Fruit fly (Drosophila melanogaster) whole organism, embryonic: ENCODE results near the gene Prim2.

Source experiments
- ATbp ChIP-seq: fragments of 200-800 bp; sonication (Bioruptor generic); optimal IDR thresholded peaks from 2 replicates; lab custom pipeline; 2017; ENCODE audit warnings: missing biosample characterization, mild to moderate bottlenecking, missing genetic modification characterization, missing genetic modification reagents
- B-H1 ChIP-seq: fragments of 200-800 bp; sonication (Bioruptor generic); IDR thresholded peaks from 3 replicates; pipeline ENCODE4 v1.3.6; 2022; ENCODE audit warnings: missing biosample characterization, missing genetic modification characterization
- CG10147 ChIP-seq: fragments of 200-800 bp; sonication (Bioruptor generic); optimal IDR thresholded peaks from 2 replicates; lab custom pipeline; 2019; ENCODE audit warnings: missing biosample characterization, mild to moderate bottlenecking, missing genetic modification characterization, moderate library complexity
- CG10654 ChIP-seq: fragments of 200-800 bp; sonication (Bioruptor generic); optimal IDR thresholded peaks from 2 replicates; lab custom pipeline; 2016; ENCODE audit warnings: missing biosample characterization, missing genetic modification characterization
- CG11560 ChIP-seq: fragments of 200-800 bp; sonication (Bioruptor generic); IDR thresholded peaks from 3 replicates; pipeline ENCODE4 v1.3.6; 2022; ENCODE audit warnings: missing biosample characterization, missing genetic modification characterization
- CG11696 ChIP-seq: fragments of 200-800 bp; sonication (Bioruptor generic); IDR thresholded peaks from 2 replicates; pipeline ENCODE4 v1.3.6; 2022; ENCODE audit warnings: missing biosample characterization, missing genetic modification characterization
- CG11723 ChIP-seq: fragments of 200-800 bp; sonication (Bioruptor generic); optimal IDR thresholded peaks from 2 replicates; lab custom pipeline; 2017; ENCODE audit warnings: missing biosample characterization, mild to moderate bottlenecking, missing genetic modification characterization
- CG12219 ChIP-seq: fragments of 200-800 bp; sonication (Bioruptor generic); optimal IDR thresholded peaks from 3 replicates; lab custom pipeline; 2018; ENCODE audit warnings: missing biosample characterization, mild to moderate bottlenecking, missing genetic modification characterization
- CG13424 ChIP-seq: fragments of 200-800 bp; sonication (Bioruptor generic); optimal IDR thresholded peaks from 2 replicates; lab custom pipeline; 2019; ENCODE audit warnings: missing biosample characterization, mild to moderate bottlenecking, missing genetic modification characterization, moderate library complexity
- CG13624 ChIP-seq: fragments of 200-800 bp; sonication (Bioruptor generic); optimal IDR thresholded peaks from 2 replicates; lab custom pipeline; 2016; ENCODE audit warnings: missing biosample characterization, missing genetic modification characterization
- CG15269 ChIP-seq: fragments of 200-800 bp; sonication (Bioruptor generic); optimal IDR thresholded peaks from 2 replicates; lab custom pipeline; 2018; ENCODE audit warnings: missing biosample characterization, mild to moderate bottlenecking, missing genetic modification characterization, moderate library complexity
- CG1603 ChIP-seq: fragments of 200-800 bp; sonication (Bioruptor generic); optimal IDR thresholded peaks from 2 replicates; lab custom pipeline; 2019; ENCODE audit warnings: missing biosample characterization, mild to moderate bottlenecking, missing genetic modification characterization, moderate library complexity
- CG1647 ChIP-seq: fragments of 200-800 bp; sonication (Bioruptor generic); optimal IDR thresholded peaks from 3 replicates; lab custom pipeline; 2016; ENCODE audit warnings: missing biosample characterization, missing genetic modification characterization
- CG16779 ChIP-seq: fragments of 200-800 bp; sonication (Bioruptor generic); IDR thresholded peaks from 2 replicates; pipeline ENCODE4 v1.3.6; 2022; ENCODE audit warnings: missing biosample characterization, missing genetic modification characterization
- CG17802 ChIP-seq: fragments of 200-800 bp; sonication (Bioruptor generic); optimal IDR thresholded peaks from 2 replicates; lab custom pipeline; 2018; ENCODE audit warnings: missing biosample characterization, mild to moderate bottlenecking, missing genetic modification characterization, moderate library complexity
- CG2712 ChIP-seq: fragments of 200-800 bp; optimal IDR thresholded peaks from 3 replicates; lab custom pipeline; 2019; ENCODE audit warnings: missing biosample characterization, mild to moderate bottlenecking, missing genetic modification characterization, moderate library complexity
- CG30020 ChIP-seq: fragments of 200-800 bp; optimal IDR thresholded peaks from 2 replicates; lab custom pipeline; 2019; ENCODE audit warnings: missing biosample characterization, mild to moderate bottlenecking, missing genetic modification characterization, moderate library complexity
- CG31365 ChIP-seq: fragments of 200-800 bp; sonication (Bioruptor generic); optimal IDR thresholded peaks from 2 replicates; lab custom pipeline; 2018; ENCODE audit warnings: missing biosample characterization, mild to moderate bottlenecking, missing genetic modification characterization
- CG33557 ChIP-seq: fragments of 200-800 bp; sonication (Bioruptor generic); optimal IDR thresholded peaks from 2 replicates; lab custom pipeline; 2019; ENCODE audit warnings: missing biosample characterization, mild to moderate bottlenecking, missing genetic modification characterization, moderate library complexity
- CG42726 ChIP-seq: fragments of 200-800 bp; sonication (Bioruptor generic); IDR thresholded peaks from 2 replicates; pipeline ENCODE4 v1.3.6; 2022; ENCODE audit warnings: missing biosample characterization, missing genetic modification characterization; ENCODE audit not compliant: partially characterized antibody
- CG7987 ChIP-seq: fragments of 200-800 bp; sonication (Bioruptor generic); optimal IDR thresholded peaks from 2 replicates; lab custom pipeline; 2018; ENCODE audit warnings: missing biosample characterization, mild to moderate bottlenecking, missing genetic modification characterization, moderate library complexity
- CG8388 ChIP-seq: fragments of 200-800 bp; sonication (Bioruptor generic); optimal IDR thresholded peaks from 2 replicates; lab custom pipeline; 2019; ENCODE audit warnings: missing biosample characterization, mild to moderate bottlenecking, missing genetic modification characterization, moderate library complexity
- CG9215 ChIP-seq: fragments of 200-800 bp; sonication (Bioruptor generic); IDR thresholded peaks from 2 replicates; pipeline ENCODE4 v1.3.6; 2022; ENCODE audit warnings: missing biosample characterization, missing genetic modification characterization
- CkIIα-i1 ChIP-seq: fragments of 200-800 bp; sonication (Bioruptor generic); IDR thresholded peaks from 2 replicates; pipeline ENCODE4 v1.3.6; 2022; ENCODE audit warnings: missing biosample characterization, missing genetic modification characterization
- Elba2 ChIP-seq: fragments of 200-800 bp; sonication (Bioruptor generic); optimal IDR thresholded peaks from 3 replicates; lab custom pipeline; 2016; ENCODE audit warnings: missing biosample characterization, missing genetic modification characterization
- Ets97D ChIP-seq: fragments of 200-800 bp; sonication (Bioruptor generic); optimal IDR thresholded peaks from 3 replicates; lab custom pipeline; 2016; ENCODE audit warnings: missing biosample characterization, missing genetic modification characterization
- Fer3 ChIP-seq: fragments of 200-800 bp; sonication (Bioruptor generic); optimal IDR thresholded peaks from 2 replicates; lab custom pipeline; 2018; ENCODE audit warnings: missing biosample characterization, mild to moderate bottlenecking, missing genetic modification characterization, moderate library complexity
- Hmr ChIP-seq: fragments of 200-800 bp; sonication (Bioruptor generic); optimal IDR thresholded peaks from 3 replicates; lab custom pipeline; 2017; ENCODE audit warnings: mild to moderate bottlenecking, missing biosample characterization, missing genetic modification reagents, missing genetic modification characterization
- Nf-YB ChIP-seq: fragments of 200-800 bp; sonication (Bioruptor generic); optimal IDR thresholded peaks from 3 replicates; lab custom pipeline; 2019; ENCODE audit warnings: missing biosample characterization, mild to moderate bottlenecking, missing genetic modification characterization, moderate library complexity
- Sry-δ ChIP-seq: fragments of 200-800 bp; sonication (Bioruptor generic); optimal IDR thresholded peaks from 2 replicates; lab custom pipeline; 2016; ENCODE audit warnings: missing biosample characterization, missing genetic modification characterization
- az2 ChIP-seq: fragments of 200-800 bp; sonication (Bioruptor generic); optimal IDR thresholded peaks from 3 replicates; lab custom pipeline; 2016; ENCODE audit warnings: missing biosample characterization, missing genetic modification characterization
- bigmax ChIP-seq: fragments of 200-800 bp; sonication (Bioruptor generic); optimal IDR thresholded peaks from 2 replicates; lab custom pipeline; 2018; ENCODE audit warnings: missing biosample characterization, mild to moderate bottlenecking, missing genetic modification characterization
- cato ChIP-seq: fragments of 200-800 bp; sonication (Bioruptor generic); optimal IDR thresholded peaks from 2 replicates; lab custom pipeline; 2016; ENCODE audit warnings: missing biosample characterization, missing genetic modification characterization, borderline replicate concordance
- crp ChIP-seq, 2 experiments: fragments of 200-800 bp; sonication (Bioruptor generic); optimal IDR thresholded peaks; 2 replicates in 1 of 2; 3 replicates in 1 of 2; lab custom pipeline; 2017; ENCODE audit warnings: missing biosample characterization in 2 of 2, missing genetic modification characterization in 2 of 2, mild to moderate bottlenecking in 1 of 2, moderate library complexity in 1 of 2
- dan ChIP-seq: fragments of 200-800 bp; sonication (Bioruptor generic); IDR thresholded peaks from 2 replicates; pipeline ENCODE4 v1.3.6; 2022; ENCODE audit warnings: missing biosample characterization, missing genetic modification characterization
- ftz-f1 ChIP-seq: fragments of 200-800 bp; sonication (Bioruptor generic); optimal IDR thresholded peaks from 2 replicates; lab custom pipeline; 2016; ENCODE audit warnings: missing biosample characterization, missing genetic modification characterization
- jigr1 ChIP-seq: fragments of 200-800 bp; sonication (Bioruptor generic); IDR thresholded peaks from 3 replicates; pipeline ENCODE4 v1.3.6; 2022; ENCODE audit warnings: missing biosample characterization, missing genetic modification characterization
- lbe ChIP-seq: fragments of 200-800 bp; sonication (Bioruptor generic); optimal IDR thresholded peaks from 2 replicates; lab custom pipeline; 2016; ENCODE audit warnings: missing biosample characterization, mild to moderate bottlenecking, missing genetic modification characterization
- luna ChIP-seq: fragments of 200-800 bp; sonication (Bioruptor generic); optimal IDR thresholded peaks from 2 replicates; lab custom pipeline; 2016; ENCODE audit warnings: missing biosample characterization, missing genetic modification characterization
- pb ChIP-seq: fragments of 200-800 bp; sonication (Bioruptor generic); optimal IDR thresholded peaks from 3 replicates; lab custom pipeline; 2016; ENCODE audit warnings: missing biosample characterization, missing genetic modification characterization
- ranshi ChIP-seq: fragments of 200-800 bp; sonication (Bioruptor generic); IDR thresholded peaks from 2 replicates; pipeline ENCODE4 v1.3.6; 2022; ENCODE audit warnings: missing biosample characterization, missing genetic modification characterization
- repo ChIP-seq: fragments of 200-800 bp; sonication (Bioruptor generic); optimal IDR thresholded peaks from 2 replicates; lab custom pipeline; 2016; ENCODE audit warnings: missing biosample characterization, missing genetic modification characterization
- sna ChIP-seq: fragments of 200-800 bp; sonication (Bioruptor generic); IDR thresholded peaks from 2 replicates; pipeline ENCODE4 v1.3.6; 2022; ENCODE audit warnings: missing biosample characterization, missing genetic modification characterization; ENCODE audit not compliant: partially characterized antibody
- tup ChIP-seq: fragments of 200-800 bp; sonication (Bioruptor generic); optimal IDR thresholded peaks from 2 replicates; lab custom pipeline; 2016; ENCODE audit warnings: missing biosample characterization, mild to moderate bottlenecking, missing genetic modification characterization, moderate library complexity
- twi ChIP-seq: fragments of 200-800 bp; optimal IDR thresholded peaks from 2 replicates; lab custom pipeline; 2019; ENCODE audit warnings: missing biosample characterization, mild to moderate bottlenecking, missing genetic modification characterization, moderate library complexity
- unpg ChIP-seq: fragments of 200-800 bp; sonication (Bioruptor generic); optimal IDR thresholded peaks from 3 replicates; lab custom pipeline; 2018; ENCODE audit warnings: missing biosample characterization, mild to moderate bottlenecking, missing genetic modification characterization, moderate library complexity
- zen ChIP-seq: fragments of 200-800 bp; sonication (Bioruptor generic); optimal IDR thresholded peaks from 3 replicates; lab custom pipeline; 2018; ENCODE audit warnings: missing biosample characterization, mild to moderate bottlenecking, missing genetic modification characterization, moderate library complexity

Prim2 gene

DNA sequence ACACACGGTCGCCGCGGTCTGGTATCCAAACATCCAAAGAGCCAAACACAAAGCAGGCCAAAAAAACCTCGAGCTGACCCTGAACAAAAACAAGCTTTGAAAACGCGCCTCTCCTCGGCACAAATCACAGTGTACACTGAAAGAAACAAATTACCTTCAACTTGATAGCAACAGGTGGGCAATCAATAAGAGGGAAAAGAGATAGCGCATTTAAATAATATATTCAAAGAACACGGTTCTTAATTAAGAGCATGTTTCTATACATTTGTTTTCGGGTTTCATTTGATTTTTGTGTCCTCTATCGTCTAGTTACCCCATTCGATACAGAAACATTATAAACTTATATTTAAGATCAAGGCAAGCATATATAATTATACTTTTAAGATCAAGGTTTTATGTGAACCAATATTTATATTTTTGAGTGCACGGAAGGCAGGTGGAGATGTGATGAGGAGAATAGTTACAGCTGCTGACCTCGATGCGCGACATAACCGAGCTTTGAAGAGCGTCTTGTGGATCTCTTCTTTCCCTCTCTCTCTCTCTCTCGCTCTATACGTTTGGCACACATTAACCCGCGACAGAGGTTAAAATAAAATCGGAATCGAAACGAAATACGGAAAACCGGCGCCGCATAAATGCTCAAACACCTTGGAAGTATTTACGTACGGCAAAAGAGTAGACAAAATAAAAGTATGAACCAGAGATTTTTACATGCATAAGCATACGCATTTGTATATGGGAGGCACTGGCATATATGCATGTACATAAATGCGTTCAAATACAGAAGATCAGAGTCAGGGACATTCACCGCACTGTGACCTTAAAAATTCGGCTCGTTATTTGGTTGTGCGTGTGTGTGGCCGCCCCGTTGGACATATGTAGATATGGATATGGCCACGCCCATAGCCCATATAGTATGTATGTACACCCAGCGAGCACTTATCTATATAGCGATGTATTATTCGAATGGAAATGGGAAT lies 37.1 kb upstream of the Prim2 start (continued):
- peak; percentile 38 for TF ChIP-seq pb (GFP tag; lab: Kevin White, UChicago)
- TF ChIP-seq CG15269 (tag; lab: Kevin White, UChicago), result peak; percentile 92
- TF ChIP-seq CG13624 (GFP tag; lab: Kevin White, UChicago), result peak; percentile 75
- no peak for TF ChIP-seq CkIIα-i1 (GFP tag; lab: Robert Waterston, UW)
- no peak for TF ChIP-seq dan (GFP tag; lab: Robert Waterston, UW)
- TF ChIP-seq CG42726 (GFP tag; lab: Robert Waterston, UW), result no peak
- peak; percentile 69 for TF ChIP-seq twi (tag; lab: Kevin White, UChicago)
- TF ChIP-seq luna (GFP tag; lab: Kevin White, UChicago), result no peak
- no peak for TF ChIP-seq CG11560 (tag; lab: Robert Waterston, UW)
- peak; percentile 5 for TF ChIP-seq Elba2 (GFP tag; lab: Kevin White, UChicago)
- peak; percentile 81 for TF ChIP-seq CG10147 (GFP tag; lab: Kevin White, UChicago)
- peak; percentile 88 for TF ChIP-seq Hmr
- TF ChIP-seq sna (GFP tag; lab: Robert Waterston, UW), result no peak
- peak in 1 of 2 experiments; percentile 50 for TF ChIP-seq crp (GFP tag; optimal IDR thresholded peaks at IDR 0.05; lab: Kevin White, UChicago)
- TF ChIP-seq bigmax (GFP tag; lab: Kevin White, UChicago), result no peak
- peak; percentile 83 for TF ChIP-seq Fer3 (tag; lab: Kevin White, UChicago)
- peak; percentile 44 for TF ChIP-seq repo (GFP tag; lab: Kevin White, UChicago)
- peak; percentile 72; the same call in 1 of the 2 replicates for TF ChIP-seq ranshi (GFP tag; lab: Robert Waterston, UW)
- TF ChIP-seq CG11696 (GFP tag; lab: Robert Waterston, UW), result peak; percentile 66
- peak; percentile 62 for TF ChIP-seq CG31365 (tag; lab: Kevin White, UChicago)
- TF ChIP-seq CG30020 (tag; lab: Kevin White, UChicago), result peak; percentile 66
- peak; percentile 89 for TF ChIP-seq unpg (GFP tag; lab: Kevin White, UChicago)
- peak; percentile 67 for TF ChIP-seq B-H1 (GFP tag; lab: Robert Waterston, UW)
- TF ChIP-seq CG1603, result peak; percentile 55
- TF ChIP-seq ATbp, result peak; percentile 85
- TF ChIP-seq az2 (GFP tag; lab: Kevin White, UChicago), result peak; percentile 83
- TF ChIP-seq lbe, result peak; percentile 30
- peak; percentile 67 for TF ChIP-seq CG9215 (GFP tag; lab: Robert Waterston, UW)
- no peak for TF ChIP-seq CG16779 (GFP tag; lab: Robert Waterston, UW)
- peak; percentile 69 for TF ChIP-seq Nf-YB (GFP tag; lab: Kevin White, UChicago)
- TF ChIP-seq CG10654 (GFP tag; lab: Kevin White, UChicago), result peak; percentile 71
- peak; percentile 65 for TF ChIP-seq CG1647 (GFP tag; lab: Kevin White, UChicago)
- TF ChIP-seq Sry-δ (GFP tag; lab: Kevin White, UChicago), result peak; percentile 26
- TF ChIP-seq zen (tag; lab: Kevin White, UChicago), result peak; percentile 46
- peak; percentile 84 for TF ChIP-seq CG8388 (GFP tag; lab: Kevin White, UChicago)
- TF ChIP-seq CG17802, result peak; percentile 56
- TF ChIP-seq ftz-f1 (GFP tag; lab: Kevin White, UChicago), result peak; percentile 85
- peak; percentile 67 for TF ChIP-seq CG33557 (GFP tag; lab: Kevin White, UChicago)
- peak; percentile 64 for TF ChIP-seq cato (GFP tag; lab: Kevin White, UChicago)
- TF ChIP-seq Ets97D, result peak; percentile 20
- peak; percentile 35 for TF ChIP-seq CG7987 (GFP tag; lab: Kevin White, UChicago)
- peak; percentile 85 for TF ChIP-seq CG12219 (GFP tag; lab: Kevin White, UChicago)
- peak; percentile 48; the same call in 1 of the 3 replicates for TF ChIP-seq jigr1 (GFP tag; lab: Robert Waterston, UW)
- TF ChIP-seq CG2712, result peak; percentile 90
- TF ChIP-seq tup (GFP tag; lab: Kevin White, UChicago), result peak; percentile 32
- TF ChIP-seq CG11723 (GFP tag; lab: Kevin White, UChicago), result peak; percentile 82
- TF ChIP-seq CG13424 (tag; lab: Kevin White, UChicago), result peak; percentile 91
